Worm (Caenorhabditis elegans) whole organism, young adult: ENCODE data around the gene npr-41.
A peak's percentile ranks its signal among the peaks of the same experiment; 100 is the strongest.

ENCODE experiments used
- D2030.7 ChIP-seq: fragments of 200-800 bp; sonication (Bioruptor generic); IDR thresholded peaks from 2 replicates; pipeline ENCODE4 v1.3.6; 2022; ENCODE audit warnings: missing genetic modification reagents, missing genetic modification characterization, missing compliant biosample characterization
- F10E7.11 ChIP-seq: sonication (generic microtip); optimal IDR thresholded peaks from 2 replicates; lab custom pipeline; 2017; ENCODE audit warnings: mild to moderate bottlenecking, missing genetic modification characterization, moderate library complexity, missing compliant biosample characterization
- F37B4.10 ChIP-seq: fragments of 200-800 bp; sonication (Bioruptor generic); IDR thresholded peaks from 2 replicates; pipeline ENCODE4 v1.3.6; 2022; ENCODE audit warnings: missing genetic modification characterization, missing compliant biosample characterization
- F39B2.1 ChIP-seq: fragments of 200-800 bp; sonication (Bioruptor generic); IDR thresholded peaks from 2 replicates; pipeline ENCODE4 v1.3.6; 2022; ENCODE audit warnings: missing genetic modification reagents, missing genetic modification characterization, missing compliant biosample characterization
- F57A8.1 ChIP-seq: fragments of 200-800 bp; sonication (Bioruptor generic); optimal IDR thresholded peaks from 2 replicates; lab custom pipeline; 2018; ENCODE audit warnings: mild to moderate bottlenecking, missing genetic modification characterization, moderate library complexity, missing compliant biosample characterization
- K11D2.4 ChIP-seq: fragments of 200-800 bp; sonication (Bioruptor generic); IDR thresholded peaks from 2 replicates; pipeline ENCODE4 v1.3.6; 2022; ENCODE audit warnings: missing genetic modification reagents, missing genetic modification characterization, missing compliant biosample characterization
- T07F8.4 ChIP-seq: sonication (generic microtip); optimal IDR thresholded peaks from 2 replicates; lab custom pipeline; 2016; ENCODE audit warnings: mild to moderate bottlenecking, missing genetic modification characterization, moderate library complexity, missing compliant biosample characterization
- Y67H2A.10 ChIP-seq: fragments of 200-800 bp; sonication (Bioruptor generic); conservative IDR thresholded peaks from 2 replicates; pipeline ENCODE4 v1.3.6; 2022; ENCODE audit warnings: missing genetic modification reagents, missing genetic modification characterization, missing compliant biosample characterization
- attf-5 ChIP-seq: fragments of 200-800 bp; sonication (Bioruptor generic); optimal IDR thresholded peaks from 2 replicates; lab custom pipeline; 2018; ENCODE audit warnings: mild to moderate bottlenecking, missing genetic modification characterization, missing compliant biosample characterization
- bed-1 ChIP-seq: fragments of 200-800 bp; sonication (Bioruptor generic); IDR thresholded peaks from 2 replicates; pipeline ENCODE4 v1.3.6; 2022; ENCODE audit warnings: missing genetic modification reagents, missing genetic modification characterization, missing compliant biosample characterization
- cebp-2 ChIP-seq: fragments of 200-800 bp; sonication (Bioruptor generic); IDR thresholded peaks from 2 replicates; pipeline ENCODE4 v1.3.6; 2022; ENCODE audit warnings: missing genetic modification characterization, missing compliant biosample characterization
- ceh-100 ChIP-seq: fragments of 200-800 bp; sonication (Bioruptor generic); IDR thresholded peaks from 2 replicates; pipeline ENCODE4 v1.3.6; 2022; ENCODE audit warnings: missing genetic modification reagents, missing genetic modification characterization, missing compliant biosample characterization
- ceh-40 ChIP-seq: fragments of 200-800 bp; sonication (Bioruptor generic); IDR thresholded peaks from 2 replicates; pipeline ENCODE4 v1.3.6; 2022; ENCODE audit warnings: missing genetic modification characterization, missing compliant biosample characterization
- dox-1 ChIP-seq: fragments of 200-800 bp; sonication (Bioruptor generic); IDR thresholded peaks from 2 replicates; pipeline ENCODE4 v1.3.6; 2022; ENCODE audit warnings: missing genetic modification reagents, missing genetic modification characterization, missing compliant biosample characterization
- dpl-1 ChIP-seq: fragments of 150-350 bp; optimal IDR thresholded peaks from 2 replicates; lab custom pipeline; 2014; ENCODE audit warnings: missing biosample characterization, missing genetic modification reagents, missing genetic modification characterization
- ekl-4 ChIP-seq: fragments of 200-800 bp; sonication (Bioruptor generic); IDR thresholded peaks from 2 replicates; pipeline ENCODE4 v1.3.6; 2022; ENCODE audit warnings: missing genetic modification reagents, missing genetic modification characterization, missing compliant biosample characterization
- fkh-3 ChIP-seq: sonication (generic microtip); optimal IDR thresholded peaks from 2 replicates; lab custom pipeline; 2016; ENCODE audit warnings: mild to moderate bottlenecking, missing genetic modification characterization, missing compliant biosample characterization
- him-1 ChIP-seq: sonication (generic microtip); optimal IDR thresholded peaks from 2 replicates; lab custom pipeline; 2016; ENCODE audit warnings: missing genotype, missing genetic modification reagents, missing genetic modification characterization, missing compliant biosample characterization
- hlh-26 ChIP-seq: fragments of 200-800 bp; sonication (Bioruptor generic); conservative IDR thresholded peaks from 2 replicates; pipeline ENCODE4 v1.3.6; 2022; ENCODE audit warnings: missing genetic modification reagents, missing genetic modification characterization, missing compliant biosample characterization
- hsf-1 ChIP-seq: fragments of 200-800 bp; sonication (Bioruptor generic); IDR thresholded peaks from 2 replicates; pipeline ENCODE4 v1.3.6; 2022; ENCODE audit warnings: missing genetic modification reagents, missing genetic modification characterization, missing compliant biosample characterization
- let-607 ChIP-seq, 2 experiments: fragments of 200-800 bp in 1 of 2; sonication (Bioruptor generic) in 1 of 2; sonication (generic microtip) in 1 of 2; optimal IDR thresholded peaks; 2 replicates each; lab custom pipeline; 2016 to 2018; ENCODE audit warnings: mild to moderate bottlenecking in 2 of 2, missing compliant biosample characterization in 2 of 2, missing genetic modification characterization in 2 of 2, moderate library complexity in 2 of 2, missing genotype in 1 of 2
- lin-26 ChIP-seq: fragments of 200-800 bp; sonication (Bioruptor generic); IDR thresholded peaks from 2 replicates; pipeline ENCODE4 v1.3.6; 2022; ENCODE audit warnings: missing genetic modification reagents, missing genetic modification characterization, missing compliant biosample characterization
- lin-40 ChIP-seq: sonication (generic microtip); optimal IDR thresholded peaks from 2 replicates; lab custom pipeline; 2016; ENCODE audit warnings: missing genetic modification characterization, mild to moderate bottlenecking, missing compliant biosample characterization, missing genotype, missing genetic modification reagents
- lin-54 ChIP-seq: fragments of 200-800 bp; sonication (Bioruptor generic); optimal IDR thresholded peaks from 2 replicates; lab custom pipeline; 2018; ENCODE audit warnings: mild to moderate bottlenecking, missing genetic modification characterization, missing compliant biosample characterization
- lir-1 ChIP-seq: fragments of 200-800 bp; sonication (Bioruptor generic); conservative IDR thresholded peaks from 2 replicates; pipeline ENCODE4 v1.3.6; 2022; ENCODE audit warnings: missing genetic modification reagents, missing genetic modification characterization, missing compliant biosample characterization
- lsl-1 ChIP-seq: fragments of 200-800 bp; sonication (Bioruptor generic); optimal IDR thresholded peaks from 2 replicates; lab custom pipeline; 2018; ENCODE audit warnings: mild to moderate bottlenecking, missing genetic modification characterization, moderate library complexity, missing compliant biosample characterization
- madf-3 ChIP-seq: fragments of 200-800 bp; sonication (Bioruptor generic); IDR thresholded peaks from 2 replicates; pipeline ENCODE4 v1.3.6; 2022; ENCODE audit warnings: missing genetic modification reagents, missing genetic modification characterization, missing compliant biosample characterization
- madf-6 ChIP-seq: fragments of 200-800 bp; sonication (Bioruptor generic); IDR thresholded peaks from 2 replicates; pipeline ENCODE4 v1.3.6; 2022; ENCODE audit warnings: missing genetic modification reagents, missing genetic modification characterization, missing compliant biosample characterization
- madf-8 ChIP-seq: fragments of 200-800 bp; sonication (Bioruptor generic); conservative IDR thresholded peaks from 2 replicates; pipeline ENCODE4 v1.3.6; 2022; ENCODE audit warnings: missing genetic modification reagents, missing genetic modification characterization, missing compliant biosample characterization
- mcd-1 ChIP-seq: fragments of 200-800 bp; sonication (Bioruptor generic); IDR thresholded peaks from 2 replicates; pipeline ENCODE4 v1.3.6; 2022; ENCODE audit warnings: missing genetic modification reagents, missing genetic modification characterization, missing compliant biosample characterization
- mxl-1 ChIP-seq: sonication (generic microtip); optimal IDR thresholded peaks from 2 replicates; lab custom pipeline; 2016; ENCODE audit warnings: missing genetic modification characterization, missing compliant biosample characterization
- nfyb-1 ChIP-seq: fragments of 200-800 bp; sonication (Bioruptor generic); IDR thresholded peaks from 2 replicates; pipeline ENCODE4 v1.3.6; 2022; ENCODE audit warnings: missing genetic modification reagents, missing genetic modification characterization, missing compliant biosample characterization
- nhr-80 ChIP-seq: sonication (generic microtip); optimal IDR thresholded peaks from 2 replicates; lab custom pipeline; 2016; ENCODE audit warnings: missing genetic modification characterization, missing compliant biosample characterization
- rec-8 ChIP-seq, 2 experiments: sonication (generic microtip); optimal IDR thresholded peaks; 2 replicates each; lab custom pipeline; 2016; ENCODE audit warnings: mild to moderate bottlenecking in 2 of 2, missing genetic modification characterization in 2 of 2, missing genetic modification reagents in 2 of 2, missing genotype in 2 of 2, missing biosample characterization in 1 of 2, missing compliant biosample characterization in 1 of 2, moderate library complexity in 1 of 2
- sea-2 ChIP-seq: fragments of 200-800 bp; sonication (Bioruptor generic); IDR thresholded peaks from 2 replicates; pipeline ENCODE4 v1.3.6; 2022; ENCODE audit warnings: missing genetic modification characterization, missing compliant biosample characterization
- snpc-1.3 ChIP-seq: sonication (generic microtip); optimal IDR thresholded peaks from 2 replicates; lab custom pipeline; 2017; ENCODE audit warnings: missing genetic modification characterization, mild to moderate bottlenecking, missing compliant biosample characterization, antibody characterized with exemption, moderate library complexity, missing genotype, missing genetic modification reagents; ENCODE audit not compliant: insufficient read depth
- snpc-3.4 ChIP-seq: sonication (generic microtip); optimal IDR thresholded peaks from 2 replicates; lab custom pipeline; 2017; ENCODE audit warnings: missing genetic modification characterization, mild to moderate bottlenecking, missing compliant biosample characterization, antibody characterized with exemption, moderate library complexity, missing genotype, missing genetic modification reagents
- snpc-4 ChIP-seq, 5 experiments: fragments of 150-350 bp in 1 of 5; sonication (generic microtip) in 4 of 5; optimal IDR thresholded peaks; 2 replicates each; lab custom pipeline; 2014 to 2018; ENCODE audit warnings: missing genetic modification characterization in 5 of 5, missing biosample characterization in 3 of 5, antibody characterized with exemption in 2 of 5, mild to moderate bottlenecking in 2 of 5, missing compliant biosample characterization in 2 of 5, missing genotype in 2 of 5, moderate library complexity in 2 of 5, missing genetic modification reagents in 1 of 5
- sptf-2 ChIP-seq: fragments of 200-800 bp; sonication (Bioruptor generic); optimal IDR thresholded peaks from 2 replicates; lab custom pipeline; 2018; ENCODE audit warnings: mild to moderate bottlenecking, missing genetic modification characterization, missing compliant biosample characterization
- tbp1 ChIP-seq: fragments of 200-800 bp; sonication (Bioruptor generic); optimal IDR thresholded peaks from 2 replicates; lab custom pipeline; 2018; ENCODE audit warnings: mild to moderate bottlenecking, missing genetic modification characterization, missing compliant biosample characterization
- unc-130 ChIP-seq: sonication (generic microtip); optimal IDR thresholded peaks from 2 replicates; lab custom pipeline; 2016; ENCODE audit warnings: missing genetic modification reagents, missing genetic modification characterization, missing compliant biosample characterization
- zim-3 ChIP-seq: sonication (generic microtip); optimal IDR thresholded peaks from 2 replicates; lab custom pipeline; 2017; ENCODE audit warnings: mild to moderate bottlenecking, missing genetic modification characterization, moderate library complexity, missing compliant biosample characterization
- ztf-18 ChIP-seq: sonication (generic microtip); optimal IDR thresholded peaks from 2 replicates; lab custom pipeline; 2016; ENCODE audit warnings: missing genotype, mild to moderate bottlenecking, missing genetic modification characterization, missing compliant biosample characterization
- ztf-3 ChIP-seq: fragments of 200-800 bp; sonication (Bioruptor generic); optimal IDR thresholded peaks from 2 replicates; lab custom pipeline; 2018; ENCODE audit warnings: mild to moderate bottlenecking, missing genetic modification characterization, missing compliant biosample characterization
- ztf-6 ChIP-seq: fragments of 200-800 bp; sonication (Bioruptor generic); IDR thresholded peaks from 2 replicates; pipeline ENCODE4 v1.3.6; 2022; ENCODE audit warnings: missing genetic modification reagents, missing genetic modification characterization, missing compliant biosample characterization

npr-41 gene

ce11 chrII:11472542-11472941 is 37.9 kb upstream of the npr-41 start (continued):
- no peak for TF ChIP-seq sea-2 (GFP tag; lab: Robert Waterston, UW)
- TF ChIP-seq tbp1 (GFP tag; lab: Kevin White, UChicago), result no peak
- TF ChIP-seq nhr-80, result peak; percentile 89
- peak; percentile 47 for TF ChIP-seq ztf-18
- TF ChIP-seq attf-5 (GFP tag; lab: Kevin White, UChicago), result peak; percentile 55
- no peak for TF ChIP-seq madf-6
- TF ChIP-seq snpc-4 (GFP tag; optimal IDR thresholded peaks at IDR 0.05; lab: Kevin White, UChicago), result no peak
- peak in 2 of 4 experiments; percentile 43 to 50 for TF ChIP-seq snpc-4 (tag; optimal IDR thresholded peaks at IDR 0.05; lab: Kevin White, UChicago)
- 0 out of 2 replicates have a peak, but pooled peaks have one; percentile 17 for TF ChIP-seq lin-26 (GFP tag; lab: Robert Waterston, UW)
- TF ChIP-seq nfyb-1 (GFP tag; lab: Robert Waterston, UW), result 0 out of 2 replicates have a peak, but pooled peaks have one; percentile 50

ce11 chrII:11473525-11474181 is 36.8 kb upstream of the npr-41 start, which contains the start of the genes metl-1 and W02B12.11:
TSS of gene metl-1 (minus strand) at chrII:11473575.
TSS of gene W02B12.11 (plus strand) at chrII:11473861.
- no peak for TF ChIP-seq bed-1 (GFP tag; lab: Robert Waterston, UW)
- TF ChIP-seq dox-1 (GFP tag; lab: Robert Waterston, UW), result peak; percentile 89
- TF ChIP-seq hsf-1 (GFP tag; lab: Robert Waterston, UW), result peak; percentile 79
- no peak for TF ChIP-seq mxl-1 (tag; lab: Kevin White, UChicago)
- TF ChIP-seq D2030.7 (GFP tag; lab: Robert Waterston, UW), result peak; percentile 80
- TF ChIP-seq F39B2.1 (GFP tag; lab: Robert Waterston, UW), result no peak
- no peak for TF ChIP-seq cebp-2 (GFP tag; lab: Robert Waterston, UW)
- no peak for TF ChIP-seq him-1 (tag; lab: Kevin White, UChicago)
- no peak for TF ChIP-seq fkh-3
- peak; percentile 87 for TF ChIP-seq lin-54 (GFP tag; lab: Kevin White, UChicago)
- peak; percentile 88 for TF ChIP-seq lin-40
- no peak for TF ChIP-seq ztf-3 (GFP tag; lab: Kevin White, UChicago)
- TF ChIP-seq lir-1 (GFP tag; lab: Robert Waterston, UW), result 0 out of 2 replicates have a peak, but pooled peaks have one; percentile 30
- no peak for TF ChIP-seq ceh-40
- TF ChIP-seq Y67H2A.10, result no peak
- no peak for TF ChIP-seq F10E7.11
- TF ChIP-seq zim-3 (tag; lab: Kevin White, UChicago), result no peak
- TF ChIP-seq unc-130, result peak; percentile 8
- peak; percentile 29 for TF ChIP-seq dpl-1 (GFP tag; lab: Kevin White, UChicago)
- TF ChIP-seq ztf-6, result no peak
- peak in 1 of 2 experiments; percentile 57 for TF ChIP-seq let-607 (tag; optimal IDR thresholded peaks at IDR 0.05; lab: Kevin White, UChicago)
- TF ChIP-seq F37B4.10 (GFP tag; lab: Robert Waterston, UW), result no peak
- TF ChIP-seq rec-8 (tag; optimal IDR thresholded peaks at IDR 0.05; lab: Kevin White, UChicago), result peak in 1 of 2 experiments; percentile 28
- peak; percentile 67 for TF ChIP-seq madf-8 (GFP tag; lab: Robert Waterston, UW)
- peak; percentile 92 for TF ChIP-seq ekl-4 (GFP tag; lab: Robert Waterston, UW)
- peak; percentile 76 for TF ChIP-seq ceh-100
- peak; percentile 41 for TF ChIP-seq snpc-3.4
- peak; percentile 88 for TF ChIP-seq mcd-1 (GFP tag; lab: Robert Waterston, UW)
- TF ChIP-seq K11D2.4 (GFP tag; lab: Robert Waterston, UW), result peak; percentile 83
- TF ChIP-seq nhr-80, result peak; percentile 55
- TF ChIP-seq lsl-1 (GFP tag; lab: Kevin White, UChicago), result peak; percentile 75
- no peak for TF ChIP-seq T07F8.4 (tag; lab: Kevin White, UChicago)
- TF ChIP-seq hlh-26 (GFP tag; lab: Robert Waterston, UW), result no peak
- peak; percentile 92 for TF ChIP-seq madf-3 (GFP tag; lab: Robert Waterston, UW)
- TF ChIP-seq sptf-2 (GFP tag; lab: Kevin White, UChicago), result no peak
- no peak for TF ChIP-seq F57A8.1 (GFP tag; lab: Kevin White, UChicago)
- no peak for TF ChIP-seq snpc-1.3
